Fruit fly (Drosophila melanogaster) whole organism, wandering third instar larva: ENCODE data around the gene CG13380.

ENCODE experiments used
- Abd-B ChIP-seq: fragments of >200 bp; optimal IDR thresholded peaks from 2 replicates; lab custom pipeline; 2017; ENCODE audit warnings: missing biosample characterization, missing genetic modification characterization
- CG32264 ChIP-seq: fragments of 200-800 bp; sonication (Bioruptor generic); optimal IDR thresholded peaks from 2 replicates; lab custom pipeline; 2016; ENCODE audit warnings: missing biosample characterization, missing genetic modification characterization
- CG9705 ChIP-seq: fragments of 200-800 bp; sonication (Bioruptor generic); optimal IDR thresholded peaks from 2 replicates; lab custom pipeline; 2018; ENCODE audit warnings: missing biosample characterization, mild to moderate bottlenecking, missing genetic modification characterization
- CrebA ChIP-seq: fragments of 200-800 bp; sonication (Bioruptor generic); optimal IDR thresholded peaks from 2 replicates; lab custom pipeline; 2016; ENCODE audit warnings: missing biosample characterization, mild to moderate bottlenecking, missing genetic modification characterization, borderline replicate concordance
- Dfd ChIP-seq: fragments of >200 bp; optimal IDR thresholded peaks from 2 replicates; lab custom pipeline; 2017; ENCODE audit warnings: missing biosample characterization, missing genetic modification characterization
- Dif ChIP-seq: fragments of 200-275, 200-300 bp; sonication (Bioruptor generic); optimal IDR thresholded peaks from 2 replicates; lab custom pipeline; 2018; ENCODE audit warnings: missing biosample characterization, missing genetic modification characterization; ENCODE audit not compliant: partially characterized antibody
- HLH106 ChIP-seq: fragments of 200-800 bp; optimal IDR thresholded peaks from 3 replicates; lab custom pipeline; 2019; ENCODE audit warnings: missing biosample characterization, mild to moderate bottlenecking, missing genetic modification characterization, moderate library complexity
- Hnf4 ChIP-seq: fragments of 200-800 bp; sonication (Bioruptor generic); optimal IDR thresholded peaks from 2 replicates; lab custom pipeline; 2016; ENCODE audit warnings: missing biosample characterization, mild to moderate bottlenecking, missing genetic modification characterization
- Hr83 ChIP-seq: fragments of 200-300 bp; sonication (Bioruptor generic); optimal IDR thresholded peaks from 2 replicates; lab custom pipeline; 2016; ENCODE audit warnings: missing biosample characterization, mild to moderate bottlenecking, missing genetic modification characterization, moderate library complexity; ENCODE audit not compliant: poor library complexity, severe bottlenecking
- Jra ChIP-seq: sonication (Bioruptor generic); optimal IDR thresholded peaks from 2 replicates; lab custom pipeline; 2016; ENCODE audit warnings: missing biosample characterization, missing genetic modification characterization
- Mio ChIP-seq: sonication (Bioruptor generic); optimal IDR thresholded peaks from 2 replicates; lab custom pipeline; 2016; ENCODE audit warnings: missing biosample characterization, missing genetic modification characterization
- Myc ChIP-seq: fragments of >200 bp; optimal IDR thresholded peaks from 2 replicates; lab custom pipeline; 2017
- OdsH ChIP-seq: fragments of 200-800 bp; sonication (Bioruptor generic); optimal IDR thresholded peaks from 2 replicates; lab custom pipeline; 2016; ENCODE audit warnings: missing biosample characterization, mild to moderate bottlenecking, missing genetic modification characterization
- Rel ChIP-seq, 2 experiments: fragments of 200-800 bp; sonication (Bioruptor generic) in 1 of 2; optimal IDR thresholded peaks; 2 replicates in 1 of 2; 3 replicates in 1 of 2; lab custom pipeline; 2016 to 2019; ENCODE audit warnings: mild to moderate bottlenecking in 2 of 2, missing biosample characterization in 2 of 2, missing genetic modification characterization in 2 of 2, moderate library complexity in 1 of 2
- Sp1 ChIP-seq: fragments of 200-800 bp; sonication (Bioruptor generic); optimal IDR thresholded peaks from 3 replicates; lab custom pipeline; 2019; ENCODE audit warnings: missing biosample characterization, mild to moderate bottlenecking, missing genetic modification characterization, moderate library complexity
- Vsx2 ChIP-seq: fragments of 200-300, 225-300 bp; sonication (Bioruptor generic); optimal IDR thresholded peaks from 2 replicates; lab custom pipeline; 2018; ENCODE audit warnings: missing biosample characterization, missing genetic modification characterization; ENCODE audit not compliant: partially characterized antibody
- br ChIP-seq: fragments of 200-800 bp; sonication (Bioruptor generic); optimal IDR thresholded peaks from 2 replicates; lab custom pipeline; 2016; ENCODE audit warnings: missing biosample characterization, missing genetic modification characterization
- dl ChIP-seq, 2 experiments: fragments of 175-275, 200-275 bp in 1 of 2; fragments of 200-275 bp in 1 of 2; sonication (Bioruptor generic); optimal IDR thresholded peaks; lab custom pipeline; 2018; ENCODE audit warnings: mild to moderate bottlenecking in 2 of 2, missing biosample characterization in 2 of 2, missing genetic modification characterization in 2 of 2, moderate library complexity in 2 of 2; ENCODE audit not compliant: partially characterized antibody in 2 of 2, insufficient read depth in 1 of 2
- dmrt93B ChIP-seq: fragments of 200-800 bp; sonication (Bioruptor generic); optimal IDR thresholded peaks from 2 replicates; lab custom pipeline; 2018; ENCODE audit warnings: missing biosample characterization, mild to moderate bottlenecking, missing genetic modification characterization
- dsf ChIP-seq: sonication (Bioruptor generic); optimal IDR thresholded peaks from 2 replicates; lab custom pipeline; 2016; ENCODE audit warnings: missing biosample characterization, missing genetic modification characterization, borderline replicate concordance
- ey ChIP-seq: fragments of 200-800 bp; sonication (Bioruptor generic); optimal IDR thresholded peaks from 2 replicates; lab custom pipeline; 2016; ENCODE audit warnings: missing biosample characterization, missing genetic modification characterization
- foxo ChIP-seq, 2 experiments: fragments of 200-800 bp; sonication (Bioruptor generic); optimal IDR thresholded peaks; 2 replicates in 1 of 2; 3 replicates in 1 of 2; lab custom pipeline; 2016 to 2017; ENCODE audit warnings: missing biosample characterization in 2 of 2, missing genetic modification characterization in 2 of 2
- fru ChIP-seq: fragments of 200-800 bp; sonication (Bioruptor generic); optimal IDR thresholded peaks from 3 replicates; lab custom pipeline; 2016; ENCODE audit warnings: missing biosample characterization, mild to moderate bottlenecking, missing genetic modification characterization
- h ChIP-seq: fragments of 200-800 bp; sonication (Bioruptor generic); optimal IDR thresholded peaks from 3 replicates; lab custom pipeline; 2016; ENCODE audit warnings: missing biosample characterization, mild to moderate bottlenecking, missing genetic modification characterization
- jim ChIP-seq: fragments of 175-275, 200-325 bp; sonication (Bioruptor generic); optimal IDR thresholded peaks from 2 replicates; lab custom pipeline; 2016; ENCODE audit warnings: missing biosample characterization, mild to moderate bottlenecking, missing genetic modification characterization
- lola ChIP-seq: fragments of >200 bp; optimal IDR thresholded peaks from 2 replicates; lab custom pipeline; 2017; ENCODE audit warnings: missing biosample characterization, missing genetic modification characterization
- pan ChIP-seq: fragments of >200 bp; optimal IDR thresholded peaks from 2 replicates; lab custom pipeline; 2017
- psq ChIP-seq: fragments of 200-800 bp; sonication (Bioruptor generic); optimal IDR thresholded peaks from 3 replicates; lab custom pipeline; 2017; ENCODE audit warnings: missing biosample characterization, mild to moderate bottlenecking, missing genetic modification characterization, moderate library complexity
- rgr ChIP-seq: fragments of 200-800 bp; sonication (Bioruptor generic); optimal IDR thresholded peaks from 3 replicates; lab custom pipeline; 2016; ENCODE audit warnings: missing biosample characterization, mild to moderate bottlenecking, missing genetic modification characterization
- sage ChIP-seq: fragments of 200-800 bp; sonication (Bioruptor generic); optimal IDR thresholded peaks from 2 replicates; lab custom pipeline; 2016; ENCODE audit warnings: missing biosample characterization, mild to moderate bottlenecking, missing genetic modification characterization
- sv ChIP-seq: fragments of 200-800 bp; sonication (Bioruptor generic); optimal IDR thresholded peaks from 3 replicates; lab custom pipeline; 2016; ENCODE audit warnings: missing biosample characterization, missing genetic modification characterization
- tai ChIP-seq: sonication (Bioruptor generic); optimal IDR thresholded peaks from 2 replicates; lab custom pipeline; 2016; ENCODE audit warnings: missing biosample characterization, missing genetic modification characterization
- usp ChIP-seq: fragments of >200 bp; optimal IDR thresholded peaks from 2 replicates; lab custom pipeline; 2017; ENCODE audit warnings: missing biosample characterization, missing genetic modification characterization

Gene CG13380

DNA sequence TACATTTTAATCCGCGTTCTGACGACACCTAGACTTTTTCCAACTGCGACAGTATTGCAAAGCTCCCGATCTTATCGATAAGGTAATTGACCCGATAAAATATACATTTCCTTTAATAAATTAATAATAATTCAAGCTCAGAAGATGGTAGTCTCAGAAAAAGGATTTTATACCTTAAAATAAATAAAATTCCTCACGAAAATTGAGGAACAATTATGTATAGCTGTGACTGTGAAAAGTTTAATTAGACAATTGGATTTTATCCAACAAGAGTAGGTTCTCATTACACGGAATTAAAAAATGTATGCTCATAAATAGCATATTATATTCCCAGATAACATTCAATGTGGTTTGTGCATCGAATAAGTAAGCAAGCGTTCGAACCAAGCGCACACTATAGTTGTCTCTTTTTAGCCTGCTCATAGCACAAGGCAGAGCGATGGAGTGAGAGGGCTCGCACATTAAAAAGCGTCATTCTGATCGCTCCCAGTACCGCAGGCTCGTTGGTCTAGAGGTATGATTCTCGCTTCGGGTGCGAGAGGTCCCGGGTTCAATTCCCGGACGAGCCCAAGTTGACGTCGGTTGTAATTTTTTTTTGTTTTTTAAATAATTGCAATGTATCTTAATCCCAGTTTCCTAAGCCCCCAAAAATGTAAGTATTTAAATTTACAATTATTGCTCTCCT, at the start of gene CG13380, which contains the start of gene CG4174:
Gene CG13380, minus strand, starts transcription at position 51 of the 685 bp plus-strand sequence.
Gene CG4174, minus strand, starts transcription at position 51 of the 685 bp plus-strand sequence.
- TF ChIP-seq ey (GFP tag; lab: Kevin White, UChicago) (no peak), Hnf4 (GFP tag; lab: Kevin White, UChicago) (peak; percentile 17), OdsH (GFP tag; lab: Kevin White, UChicago) (no peak), Hr83 (peak; percentile 8), jim (GFP tag; lab: Kevin White, UChicago) (no peak), Vsx2 (GFP tag; lab: Kevin White, UChicago) (no peak)
- TF ChIP-seq, all 38 proteins: peak for 2

DNA sequence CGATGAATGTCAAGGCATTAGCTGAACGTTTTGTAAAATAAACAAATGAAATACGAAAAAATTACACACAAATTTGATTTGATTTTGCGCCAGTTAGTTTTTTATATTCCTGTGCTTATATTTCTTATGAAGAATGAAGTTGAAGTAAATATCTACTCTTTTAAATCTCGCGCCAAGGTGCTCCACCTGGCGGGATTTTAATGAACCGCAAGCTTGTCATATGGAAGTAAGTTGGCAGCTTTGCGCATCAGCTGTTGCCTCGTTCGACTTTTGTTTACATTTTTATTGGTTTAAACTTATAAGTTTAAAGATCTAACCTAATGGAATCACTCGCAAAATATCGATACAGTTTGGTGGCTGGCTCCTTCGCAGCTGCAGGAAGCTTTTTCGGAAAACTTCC, 49.4 kb upstream of the CG13380 start, which contains the start of gene CG42495:
Gene CG42495, plus strand, starts transcription at position 247 of the 400 bp plus-strand sequence.
- TF ChIP-seq fru (GFP tag; lab: Kevin White, UChicago) (peak; percentile 100), Myc (lab: Kevin White, UChicago) (peak; percentile 71), Rel (GFP tag; optimal IDR thresholded peaks at IDR 0.05; lab: Kevin White, UChicago) (no peak), Rel (tag; optimal IDR thresholded peaks at IDR 0.05; lab: Kevin White, UChicago) (peak; percentile 5), br (GFP tag; lab: Kevin White, UChicago) (no peak), Hr83 (peak; percentile 21)

DNA sequence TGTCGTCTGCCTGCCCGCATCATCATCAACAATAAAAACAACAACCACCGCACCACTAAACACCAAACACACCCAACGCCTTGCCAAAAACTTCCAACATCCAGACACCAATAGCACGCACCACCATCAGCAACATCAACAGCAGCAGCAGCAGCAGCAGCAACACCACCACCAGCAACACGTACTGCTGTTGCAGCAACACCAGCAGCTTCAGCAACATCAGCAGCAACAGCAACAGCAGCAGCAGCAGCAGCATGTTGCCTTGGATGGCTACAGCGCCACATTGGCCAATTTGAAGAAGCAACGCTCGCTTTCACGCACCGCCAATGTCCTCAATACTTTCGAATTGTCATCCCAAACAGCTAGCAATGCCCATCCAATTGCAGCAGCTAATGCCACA, 47.9 kb upstream of the CG13380 start:
- TF ChIP-seq usp (GFP tag; lab: Kevin White, UChicago) (no peak), HLH106 (tag; lab: Kevin White, UChicago) (no peak), jim (GFP tag; lab: Kevin White, UChicago) (no peak), Dfd (GFP tag; lab: Kevin White, UChicago) (peak; percentile 92), OdsH (GFP tag; lab: Kevin White, UChicago) (no peak), pan (lab: Kevin White, UChicago) (no peak), h (GFP tag; lab: Kevin White, UChicago) (no peak)
- TF ChIP-seq, all 38 proteins: peak for 1

DNA sequence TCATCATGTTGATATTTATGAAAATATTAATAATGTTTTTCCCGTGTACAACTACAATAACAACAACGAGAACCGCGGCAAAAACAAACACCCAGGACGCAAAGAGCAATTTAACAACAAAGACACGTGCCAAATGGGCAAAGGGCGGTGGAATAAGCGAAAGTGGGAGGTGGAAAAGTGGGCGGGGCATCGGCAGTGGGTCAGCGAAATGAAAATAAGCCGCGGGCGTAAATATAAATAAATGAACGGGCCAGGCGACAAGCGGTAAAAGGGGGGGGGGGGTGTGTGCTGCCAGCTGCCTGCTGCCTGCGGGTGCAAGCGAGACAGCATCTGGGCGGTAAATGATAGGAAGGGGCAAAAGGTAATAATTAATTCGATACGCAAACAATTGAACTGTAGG, 36.0 kb upstream of the CG13380 start:
- TF ChIP-seq CrebA (no peak), Sp1 (GFP tag; lab: Kevin White, UChicago) (no peak), ey (GFP tag; lab: Kevin White, UChicago) (no peak)

DNA sequence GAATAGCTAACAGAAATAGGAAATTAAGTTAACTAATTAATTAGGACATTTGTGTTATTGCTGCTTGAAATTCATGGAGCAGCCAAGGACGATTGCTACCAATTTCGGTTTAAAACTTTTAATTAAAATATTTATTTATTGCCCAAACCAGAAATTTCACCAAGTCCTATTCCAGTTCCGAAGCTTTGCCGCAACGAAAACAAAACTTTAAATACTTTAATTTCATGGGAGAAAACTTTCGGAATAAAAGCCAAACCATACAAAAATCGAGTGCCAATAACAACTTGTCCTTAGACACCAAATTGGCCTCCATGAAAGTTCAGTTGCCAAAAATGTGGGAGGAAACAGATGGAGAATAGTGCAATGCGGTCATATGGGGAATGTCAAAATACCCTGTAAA, 25.5 kb upstream of the CG13380 start:
- no peak for TF ChIP-seq CG32264
- TF ChIP-seq lola (GFP tag; lab: Kevin White, UChicago) = no peak
- TF ChIP-seq CrebA = no peak
- TF ChIP-seq Dfd (GFP tag; lab: Kevin White, UChicago) = no peak
- TF ChIP-seq foxo (GFP tag; optimal IDR thresholded peaks at IDR 0.05; lab: Kevin White, UChicago) = no peak
- TF ChIP-seq usp (GFP tag; lab: Kevin White, UChicago) = no peak
- TF ChIP-seq Hnf4 (GFP tag; lab: Kevin White, UChicago) = no peak
- no peak for TF ChIP-seq jim (GFP tag; lab: Kevin White, UChicago)

DNA sequence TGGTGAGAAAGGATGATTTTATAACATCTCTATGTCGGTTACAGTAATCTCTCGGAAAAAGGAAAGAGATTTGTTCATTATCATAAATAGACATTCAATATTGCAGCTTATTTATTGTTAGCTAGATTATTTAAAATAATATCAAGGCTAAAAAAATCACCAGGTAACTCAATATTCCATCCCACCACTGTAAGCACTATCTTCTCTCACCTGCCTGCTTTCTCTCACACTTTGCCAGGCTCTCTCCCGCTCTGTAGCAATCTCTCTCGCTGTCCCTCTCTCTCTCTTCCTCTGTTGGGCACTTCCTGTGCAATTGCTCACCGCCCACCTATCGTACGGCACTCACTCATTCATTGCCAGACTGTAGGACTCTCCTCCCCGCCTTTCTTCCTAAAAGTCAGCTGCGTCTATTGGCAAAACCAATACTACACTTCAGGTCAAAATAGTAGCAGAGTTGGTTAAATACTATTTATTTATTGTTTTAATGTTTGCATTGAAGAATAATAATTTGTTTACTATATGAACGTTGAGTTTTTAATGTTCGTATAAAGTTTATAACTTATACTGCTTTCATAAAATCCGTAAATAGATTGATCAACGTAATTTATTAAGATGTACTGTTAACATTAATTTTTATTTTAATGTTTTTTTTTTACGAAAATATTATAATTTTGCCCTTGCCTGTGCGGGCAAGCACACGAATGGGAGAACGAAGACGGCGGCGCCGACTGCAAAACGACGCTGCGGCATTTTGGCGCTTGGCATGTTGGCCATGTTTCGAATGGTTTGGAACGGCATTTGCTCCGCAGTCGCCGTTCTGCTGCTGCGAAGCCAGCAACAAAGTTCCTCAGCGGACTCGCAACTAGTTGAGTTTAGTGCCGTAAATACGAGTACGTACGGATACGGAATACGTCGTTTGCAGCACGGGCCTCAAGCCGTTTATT, 23.1 kb upstream of the CG13380 start:
- TF ChIP-seq dsf (GFP tag; lab: Kevin White, UChicago) (peak; percentile 56), Abd-B (GFP tag; lab: Kevin White, UChicago) (no peak), Jra (peak; percentile 62), Mio (GFP tag; lab: Kevin White, UChicago) (peak; percentile 33), h (GFP tag; lab: Kevin White, UChicago) (peak; percentile 95), psq (GFP tag; lab: Kevin White, UChicago) (peak; percentile 86), CrebA (peak; percentile 46), br (GFP tag; lab: Kevin White, UChicago) (peak; percentile 76), Hnf4 (GFP tag; lab: Kevin White, UChicago) (peak; percentile 87), fru (GFP tag; lab: Kevin White, UChicago) (peak; percentile 87), CG9705 (GFP tag; lab: Kevin White, UChicago) (peak; percentile 79), Dif (GFP tag; lab: Kevin White, UChicago) (peak; percentile 99), Sp1 (GFP tag; lab: Kevin White, UChicago) (peak; percentile 91), sage (GFP tag; lab: Kevin White, UChicago) (peak; percentile 67), sv (GFP tag; lab: Kevin White, UChicago) (peak; percentile 95), pan (lab: Kevin White, UChicago) (no peak), HLH106 (tag; lab: Kevin White, UChicago) (peak; percentile 88), lola (GFP tag; lab: Kevin White, UChicago) (no peak), dl (GFP tag; optimal IDR thresholded peaks at IDR 0.05; lab: Kevin White, UChicago; ENCODE audit: insufficient read depth in 1 of 2, partially characterized antibody in 2 of 2) (peak; percentile 98 to 99), dmrt93B (GFP tag; lab: Kevin White, UChicago) (peak; percentile 77), rgr (GFP tag; lab: Kevin White, UChicago) (peak; percentile 94), foxo (GFP tag; optimal IDR thresholded peaks at IDR 0.05; lab: Kevin White, UChicago) (peak; percentile 13 to 87), ey (GFP tag; lab: Kevin White, UChicago) (peak; percentile 95), tai (GFP tag; lab: Kevin White, UChicago) (peak; percentile 86)
